Fruit fly (Drosophila melanogaster) whole organism, embryonic: Measurements from ENCODE around the gene teq.
A peak's percentile ranks its signal among the peaks of the same experiment; 100 is the strongest.

Experiments
- Atf-2 ChIP-seq: fragments of 200-800 bp; sonication (Bioruptor generic); optimal IDR thresholded peaks from 2 replicates; lab custom pipeline; 2016; ENCODE audit warnings: missing biosample characterization, missing genetic modification characterization
- BEAF-32 ChIP-seq: fragments of 200-800 bp; sonication (Bioruptor generic); optimal IDR thresholded peaks from 3 replicates; lab custom pipeline; 2017; ENCODE audit warnings: missing biosample characterization, missing genetic modification characterization, mild to moderate bottlenecking, moderate library complexity, missing genetic modification reagents
- CG12071 ChIP-seq: fragments of 200-800 bp; sonication (Bioruptor generic); optimal IDR thresholded peaks from 3 replicates; lab custom pipeline; 2018; ENCODE audit warnings: missing biosample characterization, mild to moderate bottlenecking, missing genetic modification characterization
- CG12104 ChIP-seq: fragments of 200-800 bp; sonication (Bioruptor generic); optimal IDR thresholded peaks from 3 replicates; lab custom pipeline; 2016; ENCODE audit warnings: missing biosample characterization, missing genetic modification characterization
- CG15514 ChIP-seq: fragments of 200-800 bp; sonication (Bioruptor generic); optimal IDR thresholded peaks from 3 replicates; lab custom pipeline; 2017; ENCODE audit warnings: missing biosample characterization, missing genetic modification characterization, mild to moderate bottlenecking, moderate library complexity, missing genetic modification reagents
- CG16863 ChIP-seq: fragments of 200-800 bp; sonication (Bioruptor generic); optimal IDR thresholded peaks from 3 replicates; lab custom pipeline; 2016; ENCODE audit warnings: missing biosample characterization, missing genetic modification characterization
- CG17802 ChIP-seq: fragments of 200-800 bp; sonication (Bioruptor generic); optimal IDR thresholded peaks from 2 replicates; lab custom pipeline; 2018; ENCODE audit warnings: missing biosample characterization, mild to moderate bottlenecking, missing genetic modification characterization, moderate library complexity
- CG18262 ChIP-seq: fragments of 200-800 bp; optimal IDR thresholded peaks from 3 replicates; lab custom pipeline; 2019; ENCODE audit warnings: missing biosample characterization, mild to moderate bottlenecking, missing genetic modification characterization, moderate library complexity
- CG3838 ChIP-seq: fragments of 200-800 bp; sonication (Bioruptor generic); optimal IDR thresholded peaks from 3 replicates; lab custom pipeline; 2016; ENCODE audit warnings: missing biosample characterization, missing genetic modification characterization
- CG4328 ChIP-seq: fragments of 200-800 bp; sonication (Bioruptor generic); optimal IDR thresholded peaks from 3 replicates; lab custom pipeline; 2017; ENCODE audit warnings: missing biosample characterization, missing genetic modification reagents, missing genetic modification characterization
- CG43689 ChIP-seq: fragments of 200-800 bp; sonication (Bioruptor generic); IDR thresholded peaks from 2 replicates; pipeline ENCODE4 v1.3.6; 2022; ENCODE audit warnings: missing biosample characterization, missing genetic modification characterization
- CG4707 ChIP-seq: fragments of 200-800 bp; sonication (Bioruptor generic); optimal IDR thresholded peaks from 2 replicates; lab custom pipeline; 2018; ENCODE audit warnings: missing biosample characterization, mild to moderate bottlenecking, missing genetic modification characterization, moderate library complexity
- CG4730 ChIP-seq: fragments of 200-800 bp; sonication (Bioruptor generic); IDR thresholded peaks from 2 replicates; pipeline ENCODE4 v1.3.6; 2022; ENCODE audit warnings: missing biosample characterization, missing genetic modification characterization
- CG6272 ChIP-seq: fragments of 200-800 bp; sonication (Bioruptor generic); IDR thresholded peaks from 2 replicates; pipeline ENCODE4 v1.3.6; 2022; ENCODE audit warnings: missing biosample characterization, missing genetic modification characterization
- CG7271 ChIP-seq: fragments of 200-800 bp; sonication (Bioruptor generic); optimal IDR thresholded peaks from 2 replicates; lab custom pipeline; 2018; ENCODE audit warnings: missing biosample characterization, mild to moderate bottlenecking, missing genetic modification characterization, moderate library complexity
- CG8478 ChIP-seq: fragments of >200 bp; optimal IDR thresholded peaks from 2 replicates; lab custom pipeline; 2018
- CG8765 ChIP-seq: fragments of 200-800 bp; sonication (Bioruptor generic); IDR thresholded peaks from 2 replicates; pipeline ENCODE4 v1.3.6; 2022; ENCODE audit warnings: missing biosample characterization, missing genetic modification characterization
- D19A ChIP-seq: fragments of 200-800 bp; optimal IDR thresholded peaks from 3 replicates; lab custom pipeline; 2019; ENCODE audit warnings: missing biosample characterization, mild to moderate bottlenecking, missing genetic modification characterization, moderate library complexity
- Dad ChIP-seq: fragments of 200-800 bp; sonication (Bioruptor generic); optimal IDR thresholded peaks from 3 replicates; lab custom pipeline; 2016; ENCODE audit warnings: missing biosample characterization, missing genetic modification characterization
- Dip2 ChIP-seq: fragments of 200-800 bp; sonication (Bioruptor generic); IDR thresholded peaks from 2 replicates; pipeline ENCODE4 v1.3.6; 2022; ENCODE audit warnings: missing biosample characterization, missing genetic modification characterization
- E2f1 ChIP-seq: fragments of 200-800 bp; sonication (Bioruptor generic); IDR thresholded peaks from 2 replicates; pipeline ENCODE4 v1.3.6; 2022; ENCODE audit warnings: missing biosample characterization, missing genetic modification characterization
- Fer3 ChIP-seq: fragments of 200-800 bp; sonication (Bioruptor generic); optimal IDR thresholded peaks from 2 replicates; lab custom pipeline; 2018; ENCODE audit warnings: missing biosample characterization, mild to moderate bottlenecking, missing genetic modification characterization, moderate library complexity
- HLH54F ChIP-seq: fragments of 200-800 bp; sonication (Bioruptor generic); optimal IDR thresholded peaks from 3 replicates; lab custom pipeline; 2016; ENCODE audit warnings: missing biosample characterization, missing genetic modification characterization
- Hsf ChIP-seq: fragments of 200-800 bp; sonication (Bioruptor generic); optimal IDR thresholded peaks from 3 replicates; lab custom pipeline; 2016; ENCODE audit warnings: missing biosample characterization, missing genetic modification characterization
- Mrtf ChIP-seq: fragments of 200-800 bp; sonication (Bioruptor generic); IDR thresholded peaks from 3 replicates; pipeline ENCODE4 v1.3.6; 2022; ENCODE audit warnings: missing biosample characterization, missing genetic modification characterization
- Poxn ChIP-seq: fragments of 200-800 bp; sonication (Bioruptor generic); IDR thresholded peaks from 2 replicates; pipeline ENCODE4 v1.3.6; 2022; ENCODE audit warnings: missing biosample characterization, missing genetic modification characterization
- al ChIP-seq: fragments of 200-800 bp; sonication (Bioruptor generic); IDR thresholded peaks from 2 replicates; pipeline ENCODE4 v1.3.6; 2022; ENCODE audit warnings: missing biosample characterization, missing genetic modification characterization
- ap ChIP-seq: fragments of 200-800 bp; sonication (Bioruptor generic); IDR thresholded peaks from 2 replicates; pipeline ENCODE4 v1.3.6; 2022; ENCODE audit warnings: missing biosample characterization, missing genetic modification characterization
- chif ChIP-seq, 2 experiments: fragments of 200-800 bp; sonication (Bioruptor generic); optimal IDR thresholded peaks; 3 replicates each; lab custom pipeline; 2016; ENCODE audit warnings: missing biosample characterization in 2 of 2, missing genetic modification characterization in 2 of 2
- croc ChIP-seq: fragments of 200-800 bp; sonication (Bioruptor generic); conservative IDR thresholded peaks from 3 replicates; pipeline ENCODE4 v1.3.6; 2022; ENCODE audit warnings: missing biosample characterization, missing genetic modification characterization
- dmrt11E ChIP-seq: fragments of 200-800 bp; sonication (Bioruptor generic); optimal IDR thresholded peaks from 3 replicates; lab custom pipeline; 2018; ENCODE audit warnings: missing biosample characterization, mild to moderate bottlenecking, missing genetic modification characterization, moderate library complexity
- gsb-n ChIP-seq: fragments of 200-800 bp; sonication (Bioruptor generic); optimal IDR thresholded peaks from 3 replicates; lab custom pipeline; 2018; ENCODE audit warnings: missing biosample characterization, mild to moderate bottlenecking, missing genetic modification characterization
- ind ChIP-seq: fragments of 200-800 bp; sonication (Bioruptor generic); optimal IDR thresholded peaks from 3 replicates; lab custom pipeline; 2016; ENCODE audit warnings: missing biosample characterization, missing genetic modification characterization
- lab ChIP-seq: fragments of 200-800 bp; sonication (Bioruptor generic); optimal IDR thresholded peaks from 3 replicates; lab custom pipeline; 2017; ENCODE audit warnings: missing biosample characterization, missing genetic modification characterization, mild to moderate bottlenecking, moderate library complexity, missing genetic modification reagents
- mld ChIP-seq: fragments of 200-800 bp; sonication (Bioruptor generic); IDR thresholded peaks from 3 replicates; pipeline ENCODE4 v1.3.6; 2022; ENCODE audit warnings: missing biosample characterization, missing genetic modification characterization; ENCODE audit not compliant: partially characterized antibody
- nerfin-1 ChIP-seq: fragments of 200-800 bp; sonication (Bioruptor generic); optimal IDR thresholded peaks from 3 replicates; lab custom pipeline; 2019; ENCODE audit warnings: missing biosample characterization, mild to moderate bottlenecking, missing genetic modification characterization, moderate library complexity
- onecut ChIP-seq: fragments of 200-800 bp; sonication (Bioruptor generic); IDR thresholded peaks from 2 replicates; pipeline ENCODE4 v1.3.6; 2022; ENCODE audit warnings: missing biosample characterization, missing genetic modification characterization
- pan ChIP-seq, 4 experiments: fragments of >200 bp in 3 of 4; fragments of 200-800 bp in 1 of 4; sonication (Bioruptor generic) in 1 of 4; optimal IDR thresholded peaks in 3 of 4; IDR thresholded peaks in 1 of 4; 2 replicates each; pipeline versions ENCODE4 v1.3.6 to Lab custom; 2017 to 2022; ENCODE audit warnings: missing biosample characterization in 2 of 4, missing genetic modification characterization in 2 of 4, mixed read lengths in 1 of 4
- pfk ChIP-seq: fragments of 200-800 bp; sonication (Bioruptor generic); optimal IDR thresholded peaks from 2 replicates; lab custom pipeline; 2018; ENCODE audit warnings: missing biosample characterization, mild to moderate bottlenecking, missing genetic modification characterization, moderate library complexity
- prd ChIP-seq, 3 experiments: fragments of >200 bp in 2 of 3; fragments of 200-800 bp in 1 of 3; sonication (Bioruptor generic) in 1 of 3; optimal IDR thresholded peaks in 2 of 3; IDR thresholded peaks in 1 of 3; 2 replicates in 2 of 3; 3 replicates in 1 of 3; pipeline versions ENCODE4 v1.3.6 to Lab custom; 2017 to 2022; ENCODE audit warnings: missing biosample characterization in 1 of 3, missing genetic modification characterization in 1 of 3
- psq ChIP-seq: fragments of 200-800 bp; sonication (Bioruptor generic); optimal IDR thresholded peaks from 2 replicates; lab custom pipeline; 2017; ENCODE audit warnings: missing biosample characterization, missing genetic modification characterization
- shn ChIP-seq: fragments of 200-800 bp; sonication (Bioruptor generic); optimal IDR thresholded peaks from 3 replicates; lab custom pipeline; 2016; ENCODE audit warnings: missing biosample characterization, missing genetic modification characterization
- slp2 ChIP-seq: fragments of 200-800 bp; sonication (Bioruptor generic); optimal IDR thresholded peaks from 2 replicates; lab custom pipeline; 2016; ENCODE audit warnings: missing biosample characterization, missing genetic modification characterization
- stwl ChIP-seq: fragments of 200-800 bp; sonication (Bioruptor generic); optimal IDR thresholded peaks from 3 replicates; lab custom pipeline; 2018; ENCODE audit warnings: missing biosample characterization, mild to moderate bottlenecking, missing genetic modification characterization, moderate library complexity
- tin ChIP-seq: fragments of 200-800 bp; sonication (Bioruptor generic); optimal IDR thresholded peaks from 3 replicates; lab custom pipeline; 2016; ENCODE audit warnings: missing biosample characterization, missing genetic modification characterization
- tio ChIP-seq: fragments of 200-800 bp; sonication (Bioruptor generic); optimal IDR thresholded peaks from 2 replicates; lab custom pipeline; 2017; ENCODE audit warnings: missing biosample characterization, missing genetic modification characterization, inconsistent platforms
- tx ChIP-seq: fragments of 200-800 bp; sonication (Bioruptor generic); optimal IDR thresholded peaks from 2 replicates; lab custom pipeline; 2016; ENCODE audit warnings: missing biosample characterization, missing genetic modification characterization
- vvl ChIP-seq: fragments of 200-800 bp; sonication (Bioruptor generic); IDR thresholded peaks from 2 replicates; pipeline ENCODE4 v1.3.6; 2022; ENCODE audit warnings: missing biosample characterization, missing genetic modification characterization
- zfh1 ChIP-seq: fragments of 200-800 bp; sonication (Bioruptor generic); IDR thresholded peaks from 3 replicates; pipeline ENCODE4 v1.3.6; 2022; ENCODE audit warnings: missing biosample characterization, missing genetic modification characterization

teq gene

DNA sequence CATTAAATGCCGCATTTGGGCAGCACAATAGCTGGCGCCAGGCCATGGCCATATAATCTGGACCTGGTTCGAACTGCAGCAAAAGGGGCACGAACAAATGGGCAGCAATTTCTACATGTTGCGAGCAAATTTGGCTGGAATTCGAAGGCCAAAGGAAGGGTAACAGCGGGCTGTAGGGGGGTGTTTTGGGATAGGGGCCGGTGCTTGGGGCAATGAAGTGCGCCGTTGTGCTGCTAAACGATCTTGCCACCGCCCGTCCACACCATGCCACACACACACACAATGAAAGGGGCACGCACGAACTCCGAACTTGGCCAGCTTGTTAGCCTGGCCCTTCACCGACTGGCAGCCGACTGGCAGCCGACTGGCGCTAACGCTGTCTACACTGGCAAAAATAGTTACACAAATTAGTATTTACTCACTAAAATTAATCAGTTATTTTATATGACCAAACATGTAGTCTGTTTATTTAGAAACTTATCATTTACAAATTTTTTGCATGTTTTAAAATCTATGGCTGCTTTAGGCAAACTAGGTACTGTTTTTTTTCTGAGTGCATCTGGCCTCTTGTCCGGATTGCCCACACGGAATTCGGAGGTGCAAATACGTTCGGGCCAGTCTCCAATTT, 40.3 kb upstream of the teq start (continued):
- TF ChIP-seq CG8478 (lab: Kevin White, UChicago) = no peak
- no peak for TF ChIP-seq pan (optimal IDR thresholded peaks at IDR 0.05; lab: Kevin White, UChicago)
- peak in 1 of 2 experiments; percentile 78 for TF ChIP-seq pan (GFP tag; optimal IDR thresholded peaks at IDR 0.05 in 1 of 2, IDR thresholded peaks at IDR 0.05 in 1 of 2)
- TF ChIP-seq CG18262 (tag; lab: Kevin White, UChicago) = peak; percentile 82
- TF ChIP-seq pfk (GFP tag; lab: Kevin White, UChicago) = no peak
- peak; percentile 70 for TF ChIP-seq nerfin-1 (tag; lab: Kevin White, UChicago)
- peak; percentile 8 for TF ChIP-seq tx (GFP tag; lab: Kevin White, UChicago)
- peak; percentile 72 for TF ChIP-seq dmrt11E (tag; lab: Kevin White, UChicago)
- TF ChIP-seq Dad (GFP tag; lab: Kevin White, UChicago) = peak; percentile 30
- TF ChIP-seq al (GFP tag; lab: Robert Waterston, UW) = 0 out of 2 replicates have a peak, but pooled peaks have one; percentile 17
- peak; percentile 54 for TF ChIP-seq onecut (GFP tag; lab: Robert Waterston, UW)
- TF ChIP-seq lab (GFP tag; lab: Kevin White, UChicago) = peak; percentile 51
- no peak for TF ChIP-seq prd (optimal IDR thresholded peaks at IDR 0.05; lab: Kevin White, UChicago)
- TF ChIP-seq prd (GFP tag; IDR thresholded peaks at IDR 0.05; lab: Robert Waterston, UW) = peak; percentile 91
- TF ChIP-seq tin (GFP tag; lab: Kevin White, UChicago) = peak; percentile 74
- TF ChIP-seq CG8765 (GFP tag; lab: Robert Waterston, UW) = peak; percentile 64; the same call in 1 of the 2 replicates
- TF ChIP-seq Fer3 (tag; lab: Kevin White, UChicago) = peak; percentile 39
- TF ChIP-seq gsb-n (tag; lab: Kevin White, UChicago) = peak; percentile 15
- no peak for TF ChIP-seq CG3838
- TF ChIP-seq Mrtf (GFP tag; lab: Robert Waterston, UW) = peak; percentile 66; the same call in 1 of the 3 replicates
- TF ChIP-seq CG43689 (GFP tag; lab: Robert Waterston, UW) = peak; percentile 59; the same call in 1 of the 2 replicates
- peak; percentile 40 for TF ChIP-seq CG12071
- peak; percentile 59 for TF ChIP-seq CG16863
- peak; percentile 77 for TF ChIP-seq croc (GFP tag; lab: Robert Waterston, UW)
- TF ChIP-seq Poxn (GFP tag; lab: Robert Waterston, UW) = no peak
- peak; percentile 0 for TF ChIP-seq CG17802 (tag; lab: Kevin White, UChicago)
- TF ChIP-seq zfh1 (GFP tag; lab: Robert Waterston, UW) = peak; percentile 89
- peak; percentile 59 for TF ChIP-seq ap (GFP tag; lab: Robert Waterston, UW)
- TF ChIP-seq Dip2 (GFP tag; lab: Robert Waterston, UW) = no peak
- TF ChIP-seq shn (GFP tag; lab: Kevin White, UChicago) = no peak
- TF ChIP-seq slp2 (GFP tag; lab: Kevin White, UChicago) = no peak
- TF ChIP-seq CG6272 (GFP tag; lab: Robert Waterston, UW) = peak; percentile 35; the same call in 1 of the 2 replicates
- TF ChIP-seq CG4730 (GFP tag; lab: Robert Waterston, UW) = peak; percentile 59
- no peak for TF ChIP-seq mld
- peak; percentile 56; the same call in 1 of the 2 replicates for TF ChIP-seq E2f1 (GFP tag; lab: Robert Waterston, UW)
- TF ChIP-seq vvl (GFP tag; lab: Robert Waterston, UW) = peak; percentile 81
- TF ChIP-seq D19A = peak; percentile 78
- TF ChIP-seq CG15514 (GFP tag; lab: Kevin White, UChicago) = no peak
- TF ChIP-seq psq (GFP tag; lab: Kevin White, UChicago) = no peak
- no peak for TF ChIP-seq tio (GFP tag; lab: Kevin White, UChicago)
- no peak for TF ChIP-seq BEAF-32 (GFP tag; lab: Kevin White, UChicago)
- peak; percentile 24 for TF ChIP-seq CG4328
- TF ChIP-seq CG12104 (GFP tag; lab: Kevin White, UChicago) = peak; percentile 57
- peak; percentile 63 for TF ChIP-seq ind (GFP tag; lab: Kevin White, UChicago)
- TF ChIP-seq HLH54F = no peak
- TF ChIP-seq CG7271 = peak; percentile 87
- peak; percentile 43 to 60 for TF ChIP-seq chif (GFP tag; optimal IDR thresholded peaks at IDR 0.05; lab: Kevin White, UChicago)
- TF ChIP-seq Hsf = peak; percentile 6
- TF ChIP-seq CG4707 (GFP tag; lab: Kevin White, UChicago) = peak; percentile 4
- TF ChIP-seq stwl (tag; lab: Kevin White, UChicago) = no peak
- peak; percentile 26 for TF ChIP-seq Atf-2 (GFP tag; lab: Kevin White, UChicago)
